Worm (Caenorhabditis elegans): ENCODE results near the gene Y59H11AR.3.

ce11 chrIV:8602877-8603276 is 7.7 kb upstream of the Y59H11AR.3 start, which contains the start of gene Y59H11AR.10:
- TF ChIP-seq mls-2 (tag; optimal IDR thresholded peaks at IDR 0.05) (no peak), snpc-4 (tag; optimal IDR thresholded peaks at IDR 0.05) (no peak), elt-3 (tag; optimal IDR thresholded peaks at IDR 0.05) (no peak), nhr-76 (tag; optimal IDR thresholded peaks at IDR 0.05) (no peak), lsy-2 (tag; optimal IDR thresholded peaks at IDR 0.05) (no peak), nhr-237 (tag; optimal IDR thresholded peaks at IDR 0.05) (no peak), mep-1 (tag; optimal IDR thresholded peaks at IDR 0.05) (no peak), lin-32 (GFP tag; optimal IDR thresholded peaks at IDR 0.05) (no peak), lin-13 (tag; optimal IDR thresholded peaks at IDR 0.05) (no peak), tbx-8 (GFP tag; optimal IDR thresholded peaks at IDR 0.05) (no peak), unc-62 (GFP tag; optimal IDR thresholded peaks at IDR 0.05) (no peak)
